Fruit fly (Drosophila melanogaster): ENCODE data around the gene EMC6.

Gene EMC6

DNA sequence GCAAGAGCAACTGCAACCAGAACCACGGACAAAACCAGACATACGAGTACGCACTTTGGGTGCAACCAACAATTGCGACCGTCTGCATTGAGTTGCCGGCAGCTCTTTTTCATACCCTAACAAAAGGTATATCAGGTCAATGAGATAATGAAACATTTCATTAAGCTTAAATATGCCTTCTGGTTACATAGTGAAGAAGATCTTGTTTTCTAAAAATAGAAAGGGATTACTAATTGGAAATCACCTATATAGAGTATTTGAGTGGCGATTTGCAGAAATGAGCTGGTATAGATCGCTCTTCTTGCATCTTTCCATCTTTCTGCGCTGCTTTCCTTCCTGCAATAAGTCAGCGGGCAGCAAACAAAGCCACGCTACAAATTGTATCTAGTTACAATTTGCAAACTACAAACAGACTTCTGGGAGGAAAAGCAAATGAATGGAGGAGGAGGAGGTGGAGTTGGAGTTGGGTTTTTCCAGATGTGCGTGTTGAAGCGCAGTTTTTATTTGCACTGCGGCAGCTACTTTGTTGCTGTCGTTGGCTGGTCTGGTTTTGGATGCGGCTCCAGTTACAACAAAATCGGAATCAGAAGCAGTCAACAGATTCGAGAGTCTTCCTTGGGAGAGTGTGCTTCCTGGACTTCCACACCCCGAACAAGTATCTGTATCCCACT, 49.9 kb downstream of the EMC6 start (continued):
- TF ChIP-seq fkh (GFP tag; optimal IDR thresholded peaks at IDR 0.05) (no peak), CG4318 (GFP tag; optimal IDR thresholded peaks at IDR 0.05) (peak; percentile 89), CG6163 (GFP tag; IDR thresholded peaks at IDR 0.05) (peak; percentile 84), Lpt (GFP tag; optimal IDR thresholded peaks at IDR 0.05) (peak; percentile 92), ss (GFP tag; optimal IDR thresholded peaks at IDR 0.05) (peak; percentile 73 to 87), CG31627 (GFP tag; optimal IDR thresholded peaks at IDR 0.05) (peak; percentile 77), fd59A (GFP tag; optimal IDR thresholded peaks at IDR 0.05) (peak; percentile 80), dac (GFP tag; optimal IDR thresholded peaks at IDR 0.05) (peak; percentile 70), esn (GFP tag; optimal IDR thresholded peaks at IDR 0.05) (peak; percentile 71), CG6854 (GFP tag; optimal IDR thresholded peaks at IDR 0.05) (peak; percentile 58), Blimp-1 (GFP tag; optimal IDR thresholded peaks at IDR 0.05) (peak; percentile 18), lz (GFP tag; optimal IDR thresholded peaks at IDR 0.05) (peak; percentile 45)

Measured in whole organism, prepupa.